Fruit fly (Drosophila melanogaster) Kc167 (cell line): ENCODE measurements around the gene osp.

Experiments used
- h ChIP-seq: fragments of >200 bp; optimal IDR thresholded peaks from 3 replicates; lab custom pipeline; 2018; ENCODE audit warnings: missing external identifiers
- psq ChIP-seq: fragments of >200 bp; optimal IDR thresholded peaks from 2 replicates; lab custom pipeline; 2017; ENCODE audit warnings: missing external identifiers
- ttk ChIP-seq: sonication (Bioruptor generic); optimal IDR thresholded peaks from 2 replicates; lab custom pipeline; 2017; ENCODE audit warnings: missing external identifiers

- TF ChIP-seq ttk (no peak), h (lab: Kevin White, UChicago) (no peak), psq (lab: Kevin White, UChicago) (no peak)
Measured at dm6 chr2L:14628766-14629165, 60.4 kb downstream of the osp start.
